Worm (Caenorhabditis elegans) whole organism, young adult: ENCODE results near the gene ins-10.

ENCODE experiments used
- B0336.3 ChIP-seq: fragments of 200-800 bp; sonication (Bioruptor generic); IDR thresholded peaks from 2 replicates; pipeline ENCODE4 v1.3.6; 2022; ENCODE audit warnings: missing genetic modification characterization, missing compliant biosample characterization
- D2030.7 ChIP-seq: fragments of 200-800 bp; sonication (Bioruptor generic); IDR thresholded peaks from 2 replicates; pipeline ENCODE4 v1.3.6; 2022; ENCODE audit warnings: missing genetic modification reagents, missing genetic modification characterization, missing compliant biosample characterization
- F57C9.4 ChIP-seq: sonication (generic microtip); optimal IDR thresholded peaks from 2 replicates; lab custom pipeline; 2017; ENCODE audit warnings: mild to moderate bottlenecking, missing genetic modification characterization, missing compliant biosample characterization
- K11D2.4 ChIP-seq: fragments of 200-800 bp; sonication (Bioruptor generic); IDR thresholded peaks from 2 replicates; pipeline ENCODE4 v1.3.6; 2022; ENCODE audit warnings: missing genetic modification reagents, missing genetic modification characterization, missing compliant biosample characterization
- K12H6.12 ChIP-seq: fragments of 200-800 bp; sonication (Bioruptor generic); optimal IDR thresholded peaks from 2 replicates; lab custom pipeline; 2018; ENCODE audit warnings: mild to moderate bottlenecking, missing genetic modification characterization, missing compliant biosample characterization
- Y53G8AR.9 ChIP-seq: fragments of 200-800 bp; sonication (Bioruptor generic); conservative IDR thresholded peaks from 2 replicates; pipeline ENCODE4 v1.3.6; 2022; ENCODE audit warnings: missing genetic modification reagents, missing genetic modification characterization, missing compliant biosample characterization
- Y67H2A.10 ChIP-seq: fragments of 200-800 bp; sonication (Bioruptor generic); conservative IDR thresholded peaks from 2 replicates; pipeline ENCODE4 v1.3.6; 2022; ENCODE audit warnings: missing genetic modification reagents, missing genetic modification characterization, missing compliant biosample characterization
- ZK185.1 ChIP-seq: sonication (generic microtip); optimal IDR thresholded peaks from 2 replicates; lab custom pipeline; 2016; ENCODE audit warnings: mild to moderate bottlenecking, missing genetic modification characterization, missing compliant biosample characterization; ENCODE audit not compliant: poor library complexity, severe bottlenecking
- aptf-3 ChIP-seq: fragments of 200-800 bp; sonication (Bioruptor generic); IDR thresholded peaks from 2 replicates; pipeline ENCODE4 v1.3.6; 2022; ENCODE audit warnings: missing genetic modification characterization, missing compliant biosample characterization
- attf-5 ChIP-seq: fragments of 200-800 bp; sonication (Bioruptor generic); optimal IDR thresholded peaks from 2 replicates; lab custom pipeline; 2018; ENCODE audit warnings: mild to moderate bottlenecking, missing genetic modification characterization, missing compliant biosample characterization
- bed-1 ChIP-seq: fragments of 200-800 bp; sonication (Bioruptor generic); IDR thresholded peaks from 2 replicates; pipeline ENCODE4 v1.3.6; 2022; ENCODE audit warnings: missing genetic modification reagents, missing genetic modification characterization, missing compliant biosample characterization
- cebp-1 ChIP-seq, 2 experiments: fragments of 200-800 bp in 1 of 2; sonication (Bioruptor generic) in 1 of 2; sonication (generic microtip) in 1 of 2; IDR thresholded peaks in 1 of 2; optimal IDR thresholded peaks in 1 of 2; 2 replicates each; pipeline versions ENCODE4 v1.3.6 to Lab custom; 2017 to 2022; ENCODE audit warnings: missing compliant biosample characterization in 2 of 2, missing genetic modification characterization in 2 of 2, mild to moderate bottlenecking in 1 of 2, missing genetic modification reagents in 1 of 2, moderate library complexity in 1 of 2
- ceh-27 ChIP-seq: fragments of 200-800 bp; sonication (Bioruptor generic); optimal IDR thresholded peaks from 2 replicates; lab custom pipeline; 2018; ENCODE audit warnings: mild to moderate bottlenecking, missing genetic modification characterization, moderate library complexity, missing compliant biosample characterization
- ceh-91 ChIP-seq: fragments of 200-800 bp; sonication (Bioruptor generic); IDR thresholded peaks from 2 replicates; pipeline ENCODE4 v1.3.6; 2022; ENCODE audit warnings: missing genetic modification reagents, missing genetic modification characterization, missing compliant biosample characterization
- chd-7 ChIP-seq: sonication (generic microtip); optimal IDR thresholded peaks from 2 replicates; lab custom pipeline; 2016; ENCODE audit warnings: mild to moderate bottlenecking, missing genetic modification characterization, moderate library complexity, missing compliant biosample characterization
- dox-1 ChIP-seq: fragments of 200-800 bp; sonication (Bioruptor generic); IDR thresholded peaks from 2 replicates; pipeline ENCODE4 v1.3.6; 2022; ENCODE audit warnings: missing genetic modification reagents, missing genetic modification characterization, missing compliant biosample characterization
- egl-44 ChIP-seq: fragments of 200-800 bp; sonication (Bioruptor generic); IDR thresholded peaks from 2 replicates; pipeline ENCODE4 v1.3.6; 2022; ENCODE audit warnings: missing genetic modification reagents, missing genetic modification characterization, missing compliant biosample characterization
- egrh-3 ChIP-seq: fragments of 200-800 bp; sonication (Bioruptor generic); IDR thresholded peaks from 2 replicates; pipeline ENCODE4 v1.3.6; 2022; ENCODE audit warnings: missing genetic modification reagents, missing genetic modification characterization, missing compliant biosample characterization
- ets-4 ChIP-seq: fragments of 200-800 bp; sonication (Bioruptor generic); optimal IDR thresholded peaks from 2 replicates; lab custom pipeline; 2018; ENCODE audit warnings: mild to moderate bottlenecking, missing genetic modification characterization, missing compliant biosample characterization
- hmg-1.2 ChIP-seq: fragments of 200-800 bp; sonication (Bioruptor generic); IDR thresholded peaks from 2 replicates; pipeline ENCODE4 v1.3.6; 2022; ENCODE audit warnings: missing genetic modification reagents, missing genetic modification characterization, missing compliant biosample characterization
- hrde-1 ChIP-seq: sonication (generic microtip); optimal IDR thresholded peaks from 2 replicates; lab custom pipeline; 2016; ENCODE audit warnings: missing genetic modification characterization, mild to moderate bottlenecking, missing compliant biosample characterization, moderate library complexity, missing genotype, missing genetic modification reagents, borderline replicate concordance
- hsf-1 ChIP-seq: fragments of 200-800 bp; sonication (Bioruptor generic); IDR thresholded peaks from 2 replicates; pipeline ENCODE4 v1.3.6; 2022; ENCODE audit warnings: missing genetic modification reagents, missing genetic modification characterization, missing compliant biosample characterization
- let-607 ChIP-seq, 2 experiments: fragments of 200-800 bp in 1 of 2; sonication (Bioruptor generic) in 1 of 2; sonication (generic microtip) in 1 of 2; optimal IDR thresholded peaks; 2 replicates each; lab custom pipeline; 2016 to 2018; ENCODE audit warnings: mild to moderate bottlenecking in 2 of 2, missing compliant biosample characterization in 2 of 2, missing genetic modification characterization in 2 of 2, moderate library complexity in 2 of 2, missing genotype in 1 of 2
- lin-26 ChIP-seq: fragments of 200-800 bp; sonication (Bioruptor generic); IDR thresholded peaks from 2 replicates; pipeline ENCODE4 v1.3.6; 2022; ENCODE audit warnings: missing genetic modification reagents, missing genetic modification characterization, missing compliant biosample characterization
- lin-35 ChIP-seq, 3 experiments: fragments of 150-350 bp in 2 of 3; sonication (generic microtip) in 1 of 3; optimal IDR thresholded peaks; 2 replicates each; lab custom pipeline; 2014 to 2018; ENCODE audit warnings: missing biosample characterization in 3 of 3, missing genetic modification characterization in 3 of 3, missing genetic modification reagents in 3 of 3
- lin-54 ChIP-seq: fragments of 200-800 bp; sonication (Bioruptor generic); optimal IDR thresholded peaks from 2 replicates; lab custom pipeline; 2018; ENCODE audit warnings: mild to moderate bottlenecking, missing genetic modification characterization, missing compliant biosample characterization
- lir-1 ChIP-seq: fragments of 200-800 bp; sonication (Bioruptor generic); conservative IDR thresholded peaks from 2 replicates; pipeline ENCODE4 v1.3.6; 2022; ENCODE audit warnings: missing genetic modification reagents, missing genetic modification characterization, missing compliant biosample characterization
- lsl-1 ChIP-seq: fragments of 200-800 bp; sonication (Bioruptor generic); optimal IDR thresholded peaks from 2 replicates; lab custom pipeline; 2018; ENCODE audit warnings: mild to moderate bottlenecking, missing genetic modification characterization, moderate library complexity, missing compliant biosample characterization
- madf-10 ChIP-seq: sonication (generic microtip); optimal IDR thresholded peaks from 2 replicates; lab custom pipeline; 2016; ENCODE audit warnings: mild to moderate bottlenecking, missing genetic modification characterization, missing compliant biosample characterization
- madf-3 ChIP-seq: fragments of 200-800 bp; sonication (Bioruptor generic); IDR thresholded peaks from 2 replicates; pipeline ENCODE4 v1.3.6; 2022; ENCODE audit warnings: missing genetic modification reagents, missing genetic modification characterization, missing compliant biosample characterization
- madf-8 ChIP-seq: fragments of 200-800 bp; sonication (Bioruptor generic); conservative IDR thresholded peaks from 2 replicates; pipeline ENCODE4 v1.3.6; 2022; ENCODE audit warnings: missing genetic modification reagents, missing genetic modification characterization, missing compliant biosample characterization
- mcd-1 ChIP-seq: fragments of 200-800 bp; sonication (Bioruptor generic); IDR thresholded peaks from 2 replicates; pipeline ENCODE4 v1.3.6; 2022; ENCODE audit warnings: missing genetic modification reagents, missing genetic modification characterization, missing compliant biosample characterization
- nfyb-1 ChIP-seq: fragments of 200-800 bp; sonication (Bioruptor generic); IDR thresholded peaks from 2 replicates; pipeline ENCODE4 v1.3.6; 2022; ENCODE audit warnings: missing genetic modification reagents, missing genetic modification characterization, missing compliant biosample characterization
- nhr-80 ChIP-seq: sonication (generic microtip); optimal IDR thresholded peaks from 2 replicates; lab custom pipeline; 2016; ENCODE audit warnings: missing genetic modification characterization, missing compliant biosample characterization
- snpc-1.1 ChIP-seq: sonication (generic microtip); optimal IDR thresholded peaks from 2 replicates; lab custom pipeline; 2017; ENCODE audit warnings: missing genetic modification characterization, mild to moderate bottlenecking, missing compliant biosample characterization, antibody characterized with exemption, moderate library complexity, missing genotype, missing genetic modification reagents; ENCODE audit not compliant: insufficient read depth
- snpc-3.4 ChIP-seq: sonication (generic microtip); optimal IDR thresholded peaks from 2 replicates; lab custom pipeline; 2017; ENCODE audit warnings: missing genetic modification characterization, mild to moderate bottlenecking, missing compliant biosample characterization, antibody characterized with exemption, moderate library complexity, missing genotype, missing genetic modification reagents
- snpc-4 ChIP-seq, 5 experiments: fragments of 150-350 bp in 1 of 5; sonication (generic microtip) in 4 of 5; optimal IDR thresholded peaks; 2 replicates each; lab custom pipeline; 2014 to 2018; ENCODE audit warnings: missing genetic modification characterization in 5 of 5, missing biosample characterization in 3 of 5, antibody characterized with exemption in 2 of 5, mild to moderate bottlenecking in 2 of 5, missing compliant biosample characterization in 2 of 5, missing genotype in 2 of 5, moderate library complexity in 2 of 5, missing genetic modification reagents in 1 of 5
- tbp1 ChIP-seq: fragments of 200-800 bp; sonication (Bioruptor generic); optimal IDR thresholded peaks from 2 replicates; lab custom pipeline; 2018; ENCODE audit warnings: mild to moderate bottlenecking, missing genetic modification characterization, missing compliant biosample characterization
- tlf-1 ChIP-seq: fragments of 200-800 bp; sonication (Bioruptor generic); optimal IDR thresholded peaks from 2 replicates; lab custom pipeline; 2018; ENCODE audit warnings: mild to moderate bottlenecking, missing genetic modification characterization, missing compliant biosample characterization
- xnd-1 ChIP-seq: sonication (generic microtip); optimal IDR thresholded peaks from 2 replicates; lab custom pipeline; 2016; ENCODE audit warnings: missing genotype, missing genetic modification reagents, missing genetic modification characterization, missing compliant biosample characterization
- zfh-2 ChIP-seq: fragments of 200-800 bp; sonication (Bioruptor generic); conservative IDR thresholded peaks from 2 replicates; pipeline ENCODE4 v1.3.6; 2022; ENCODE audit warnings: missing genetic modification reagents, missing genetic modification characterization, missing compliant biosample characterization
- ztf-22 ChIP-seq: fragments of 200-800 bp; sonication (Bioruptor generic); optimal IDR thresholded peaks from 2 replicates; lab custom pipeline; 2018; ENCODE audit warnings: mild to moderate bottlenecking, missing genetic modification characterization, moderate library complexity, missing compliant biosample characterization
- ztf-26 ChIP-seq: sonication (generic microtip); optimal IDR thresholded peaks from 2 replicates; lab custom pipeline; 2017; ENCODE audit warnings: missing genetic modification characterization, missing compliant biosample characterization

The ins-10 gene

ce11 chrV:14012002-14012554 is 21.7 kb upstream of the ins-10 start, which contains the start of the genes ddx-17 and aip-1 (continued):
- TF ChIP-seq egl-44 (GFP tag; lab: Robert Waterston, UW): 0 out of 2 replicates have a peak, but pooled peaks have one; percentile 16
- peak; percentile 35 for TF ChIP-seq ztf-26 (tag; lab: Kevin White, UChicago)
- peak; percentile 72; the same call in 1 of the 2 replicates for TF ChIP-seq Y67H2A.10 (GFP tag; lab: Robert Waterston, UW)
- no peak for TF ChIP-seq bed-1
- peak; percentile 35 for TF ChIP-seq nhr-80
- peak; percentile 76 for TF ChIP-seq madf-3 (GFP tag; lab: Robert Waterston, UW)
- 0 out of 2 replicates have a peak, but pooled peaks have one; percentile 19 for TF ChIP-seq lin-26 (GFP tag; lab: Robert Waterston, UW)
- TF ChIP-seq ceh-91 (GFP tag; lab: Robert Waterston, UW): peak; percentile 41; the same call in 1 of the 2 replicates
- no peak for TF ChIP-seq chd-7
- TF ChIP-seq nfyb-1: peak; percentile 56
- TF ChIP-seq cebp-1 (GFP tag; IDR thresholded peaks at IDR 0.05; lab: Robert Waterston, UW): peak; percentile 10; the same call in 1 of the 2 replicates
- TF ChIP-seq cebp-1 (tag; optimal IDR thresholded peaks at IDR 0.05; lab: Kevin White, UChicago): peak; percentile 91
- TF ChIP-seq dox-1 (GFP tag; lab: Robert Waterston, UW): peak; percentile 67; the same call in 1 of the 2 replicates
- TF ChIP-seq let-607 (tag; optimal IDR thresholded peaks at IDR 0.05; lab: Kevin White, UChicago): peak in 1 of 2 experiments; percentile 21
- TF ChIP-seq madf-10: peak; percentile 30
- TF ChIP-seq tlf-1: peak; percentile 52
- TF ChIP-seq lsl-1: peak; percentile 72
- peak; percentile 50 for TF ChIP-seq madf-8 (GFP tag; lab: Robert Waterston, UW)
- no peak for TF ChIP-seq ets-4 (GFP tag; lab: Kevin White, UChicago)
- TF ChIP-seq snpc-1.1 (tag; lab: Kevin White, UChicago): peak; percentile 16
- peak; percentile 40; the same call in 1 of the 2 replicates for TF ChIP-seq D2030.7 (GFP tag; lab: Robert Waterston, UW)
- peak; percentile 81 for TF ChIP-seq hsf-1
- peak; percentile 45; the same call in 1 of the 2 replicates for TF ChIP-seq B0336.3
- TF ChIP-seq lin-54 (GFP tag; lab: Kevin White, UChicago): peak; percentile 58
- TF ChIP-seq K12H6.12 (tag; lab: Kevin White, UChicago): peak; percentile 37
- TF ChIP-seq xnd-1: peak; percentile 32
- peak; percentile 55 for TF ChIP-seq tbp1 (GFP tag; lab: Kevin White, UChicago)
- 0 out of 2 replicates have a peak, but pooled peaks have one; percentile 19 for TF ChIP-seq K11D2.4 (GFP tag; lab: Robert Waterston, UW)
- no peak for TF ChIP-seq F57C9.4
- peak; percentile 52 for TF ChIP-seq ceh-27
- TF ChIP-seq lir-1 (GFP tag; lab: Robert Waterston, UW): no peak
- TF ChIP-seq ztf-22 (GFP tag; lab: Kevin White, UChicago): no peak
- TF ChIP-seq snpc-3.4 (tag; lab: Kevin White, UChicago): peak; percentile 66
- TF ChIP-seq lin-35 (GFP tag; optimal IDR thresholded peaks at IDR 0.05; lab: Kevin White, UChicago): peak in 1 of 3 experiments; percentile 70
- TF ChIP-seq ZK185.1 (tag; lab: Kevin White, UChicago): peak; percentile 5
- TF ChIP-seq aptf-3 (GFP tag; lab: Robert Waterston, UW): no peak
- TF ChIP-seq hmg-1.2 (GFP tag; lab: Robert Waterston, UW): peak; percentile 40; the same call in 1 of the 2 replicates
- peak; percentile 71 for TF ChIP-seq mcd-1 (GFP tag; lab: Robert Waterston, UW)
- TF ChIP-seq attf-5: peak; percentile 83
- no peak for TF ChIP-seq snpc-4 (GFP tag; optimal IDR thresholded peaks at IDR 0.05; lab: Kevin White, UChicago)
- peak; percentile 2 to 71 (median 41) for TF ChIP-seq snpc-4 (tag; optimal IDR thresholded peaks at IDR 0.05; lab: Kevin White, UChicago)
- no peak for TF ChIP-seq zfh-2 (GFP tag; lab: Robert Waterston, UW)
- TF ChIP-seq hrde-1 (tag; lab: Kevin White, UChicago): no peak
- 0 out of 2 replicates have a peak, but pooled peaks have one; percentile 45 for TF ChIP-seq Y53G8AR.9
- TF ChIP-seq egrh-3 (GFP tag; lab: Robert Waterston, UW): peak; percentile 51
- TF ChIP-seq, all 124 proteins: peak for 47
